Fruit fly (Drosophila melanogaster) whole organism, embryonic: Measurements from ENCODE around the gene CG32793.

Experiments used
- Abd-B ChIP-seq: fragments of 200-800 bp; sonication (Bioruptor generic); optimal IDR thresholded peaks from 2 replicates; lab custom pipeline; 2018; ENCODE audit warnings: missing biosample characterization, mild to moderate bottlenecking, missing genetic modification characterization, moderate library complexity
- Antp ChIP-seq: fragments of 200-800 bp; sonication (Bioruptor generic); optimal IDR thresholded peaks from 3 replicates; lab custom pipeline; 2016; ENCODE audit warnings: missing biosample characterization, missing genetic modification characterization
- CG10267 ChIP-seq: fragments of 200-800 bp; sonication (Bioruptor generic); optimal IDR thresholded peaks from 2 replicates; lab custom pipeline; 2018; ENCODE audit warnings: missing biosample characterization, mild to moderate bottlenecking, missing genetic modification characterization, moderate library complexity
- CG10543 ChIP-seq: fragments of 200-800 bp; sonication (Bioruptor generic); optimal IDR thresholded peaks from 3 replicates; lab custom pipeline; 2017; ENCODE audit warnings: missing biosample characterization, mild to moderate bottlenecking, missing genetic modification characterization, moderate library complexity
- CG11093 ChIP-seq: fragments of 200-800 bp; sonication (Bioruptor generic); IDR thresholded peaks from 3 replicates; pipeline ENCODE4 v1.3.6; 2022; ENCODE audit warnings: missing biosample characterization, missing genetic modification characterization
- CG11504 ChIP-seq: fragments of 200-800 bp; sonication (Bioruptor generic); optimal IDR thresholded peaks from 3 replicates; lab custom pipeline; 2019; ENCODE audit warnings: missing biosample characterization, mild to moderate bottlenecking, missing genetic modification characterization, moderate library complexity
- CG12071 ChIP-seq: fragments of 200-800 bp; sonication (Bioruptor generic); optimal IDR thresholded peaks from 3 replicates; lab custom pipeline; 2018; ENCODE audit warnings: missing biosample characterization, mild to moderate bottlenecking, missing genetic modification characterization
- CG14965 ChIP-seq: fragments of 200-800 bp; sonication (Bioruptor generic); optimal IDR thresholded peaks from 2 replicates; lab custom pipeline; 2016; ENCODE audit warnings: missing biosample characterization, missing genetic modification characterization, borderline replicate concordance
- CG15601 ChIP-seq: fragments of 200-800 bp; sonication (Bioruptor generic); optimal IDR thresholded peaks from 3 replicates; lab custom pipeline; 2019; ENCODE audit warnings: missing biosample characterization, mild to moderate bottlenecking, missing genetic modification characterization, moderate library complexity
- CG17359 ChIP-seq: fragments of 200-800 bp; sonication (Bioruptor generic); optimal IDR thresholded peaks from 3 replicates; lab custom pipeline; 2018; ENCODE audit warnings: missing biosample characterization, mild to moderate bottlenecking, missing genetic modification characterization, moderate library complexity
- CG2678 ChIP-seq: fragments of 200-800 bp; sonication (Bioruptor generic); optimal IDR thresholded peaks from 3 replicates; lab custom pipeline; 2019; ENCODE audit warnings: missing biosample characterization, mild to moderate bottlenecking, missing genetic modification characterization, moderate library complexity
- CG2712 ChIP-seq: fragments of 200-800 bp; optimal IDR thresholded peaks from 3 replicates; lab custom pipeline; 2019; ENCODE audit warnings: missing biosample characterization, mild to moderate bottlenecking, missing genetic modification characterization, moderate library complexity
- CG32772 ChIP-seq: fragments of 200-800 bp; sonication (Bioruptor generic); IDR thresholded peaks from 2 replicates; pipeline ENCODE4 v1.3.6; 2022; ENCODE audit warnings: missing biosample characterization, missing genetic modification characterization
- CG3726 ChIP-seq: fragments of 200-800 bp; sonication (Bioruptor generic); IDR thresholded peaks from 3 replicates; pipeline ENCODE4, ENCODE4 v1.3.6; 2022; ENCODE audit warnings: missing biosample characterization, missing genetic modification characterization
- CG5245 ChIP-seq: fragments of 200-800 bp; sonication (Bioruptor generic); optimal IDR thresholded peaks from 3 replicates; lab custom pipeline; 2016; ENCODE audit warnings: missing biosample characterization, missing genetic modification characterization
- CG7271 ChIP-seq: fragments of 200-800 bp; sonication (Bioruptor generic); optimal IDR thresholded peaks from 2 replicates; lab custom pipeline; 2018; ENCODE audit warnings: missing biosample characterization, mild to moderate bottlenecking, missing genetic modification characterization, moderate library complexity
- CG8359 ChIP-seq: fragments of 200-800 bp; sonication (Bioruptor generic); optimal IDR thresholded peaks from 2 replicates; lab custom pipeline; 2017; ENCODE audit warnings: missing biosample characterization, mild to moderate bottlenecking, missing genetic modification characterization, borderline replicate concordance
- CG9215 ChIP-seq: fragments of 200-800 bp; sonication (Bioruptor generic); IDR thresholded peaks from 2 replicates; pipeline ENCODE4 v1.3.6; 2022; ENCODE audit warnings: missing biosample characterization, missing genetic modification characterization
- CG9609 ChIP-seq: fragments of 200-800 bp; sonication (Bioruptor generic); optimal IDR thresholded peaks from 3 replicates; lab custom pipeline; 2016; ENCODE audit warnings: missing biosample characterization, missing genetic modification characterization
- CG9727 ChIP-seq: fragments of 200-800 bp; sonication (Bioruptor generic); optimal IDR thresholded peaks from 3 replicates; lab custom pipeline; 2017; ENCODE audit warnings: missing biosample characterization, mild to moderate bottlenecking, missing genetic modification characterization
- D ChIP-seq, 2 experiments: fragments of 200-800 bp in 1 of 2; fragments of >200 bp in 1 of 2; sonication (Bioruptor generic) in 1 of 2; optimal IDR thresholded peaks; 2 replicates in 1 of 2; 3 replicates in 1 of 2; lab custom pipeline; 2017; ENCODE audit warnings: mild to moderate bottlenecking in 1 of 2, missing biosample characterization in 1 of 2, missing genetic modification characterization in 1 of 2, missing genetic modification reagents in 1 of 2
- D19B ChIP-seq: fragments of 200-800 bp; sonication (Bioruptor generic); optimal IDR thresholded peaks from 2 replicates; lab custom pipeline; 2017; ENCODE audit warnings: missing biosample characterization, mild to moderate bottlenecking, missing genetic modification characterization
- Dip2 ChIP-seq: fragments of 200-800 bp; sonication (Bioruptor generic); IDR thresholded peaks from 2 replicates; pipeline ENCODE4 v1.3.6; 2022; ENCODE audit warnings: missing biosample characterization, missing genetic modification characterization
- ERR ChIP-seq: fragments of 200-800 bp; sonication (Bioruptor generic); optimal IDR thresholded peaks from 2 replicates; lab custom pipeline; 2016; ENCODE audit warnings: missing biosample characterization, missing genetic modification characterization
- Gsc ChIP-seq: fragments of 200-800 bp; sonication (Bioruptor generic); IDR thresholded peaks from 2 replicates; pipeline ENCODE4 v1.3.6; 2022; ENCODE audit warnings: missing biosample characterization, missing genetic modification characterization
- HLH54F ChIP-seq: fragments of 200-800 bp; sonication (Bioruptor generic); optimal IDR thresholded peaks from 3 replicates; lab custom pipeline; 2016; ENCODE audit warnings: missing biosample characterization, missing genetic modification characterization
- Hmx ChIP-seq: fragments of 200-800 bp; sonication (Bioruptor generic); optimal IDR thresholded peaks from 2 replicates; lab custom pipeline; 2016; ENCODE audit warnings: missing biosample characterization, missing genetic modification characterization
- Hr51 ChIP-seq, 2 experiments: fragments of 200-800 bp; sonication (Bioruptor generic); optimal IDR thresholded peaks; 2 replicates in 1 of 2; 3 replicates in 1 of 2; lab custom pipeline; 2016 to 2018; ENCODE audit warnings: missing biosample characterization in 2 of 2, missing genetic modification characterization in 2 of 2, mild to moderate bottlenecking in 1 of 2, moderate library complexity in 1 of 2
- Hsf ChIP-seq: fragments of 200-800 bp; sonication (Bioruptor generic); optimal IDR thresholded peaks from 3 replicates; lab custom pipeline; 2016; ENCODE audit warnings: missing biosample characterization, missing genetic modification characterization
- Mrtf ChIP-seq: fragments of 200-800 bp; sonication (Bioruptor generic); IDR thresholded peaks from 3 replicates; pipeline ENCODE4 v1.3.6; 2022; ENCODE audit warnings: missing biosample characterization, missing genetic modification characterization
- NfI ChIP-seq: fragments of 200-800 bp; sonication (Bioruptor generic); optimal IDR thresholded peaks from 3 replicates; lab custom pipeline; 2018; ENCODE audit warnings: missing biosample characterization, mild to moderate bottlenecking, missing genetic modification characterization, moderate library complexity
- Opbp ChIP-seq: fragments of 200-800 bp; sonication (Bioruptor generic); IDR thresholded peaks from 3 replicates; pipeline ENCODE4 v1.3.6; 2022; ENCODE audit warnings: missing biosample characterization, missing genetic modification characterization; ENCODE audit not compliant: partially characterized antibody
- Ssrp ChIP-seq: fragments of 200-800 bp; sonication (Bioruptor generic); optimal IDR thresholded peaks from 2 replicates; lab custom pipeline; 2018; ENCODE audit warnings: missing biosample characterization, mild to moderate bottlenecking, missing genetic modification characterization, moderate library complexity
- TFAM ChIP-seq: fragments of 200-800 bp; sonication (Bioruptor generic); optimal IDR thresholded peaks from 2 replicates; lab custom pipeline; 2017; ENCODE audit warnings: missing biosample characterization, missing genetic modification characterization, inconsistent platforms
- ac ChIP-seq: fragments of 200-800 bp; sonication (Bioruptor generic); optimal IDR thresholded peaks from 3 replicates; lab custom pipeline; 2017; ENCODE audit warnings: missing biosample characterization, mild to moderate bottlenecking, missing genetic modification characterization
- bsh ChIP-seq, 2 experiments: fragments of 200-800 bp; sonication (Bioruptor generic); optimal IDR thresholded peaks; 2 replicates each; lab custom pipeline; 2017 to 2018; ENCODE audit warnings: mild to moderate bottlenecking in 2 of 2, missing biosample characterization in 2 of 2, missing genetic modification characterization in 2 of 2, moderate library complexity in 1 of 2
- chinmo ChIP-seq: fragments of 200-800 bp; sonication (Bioruptor generic); IDR thresholded peaks from 4 replicates; pipeline ENCODE4 v1.3.6; 2022; ENCODE audit warnings: missing biosample characterization, missing genetic modification characterization; ENCODE audit not compliant: partially characterized antibody
- ci ChIP-seq: fragments of 200-800 bp; sonication (Bioruptor generic); IDR thresholded peaks from 3 replicates; pipeline ENCODE4 v1.3.6; 2022; ENCODE audit warnings: missing biosample characterization, missing genetic modification characterization
- dmrt99B ChIP-seq: fragments of 200-800 bp; sonication (Bioruptor generic); optimal IDR thresholded peaks from 2 replicates; lab custom pipeline; 2018; ENCODE audit warnings: missing biosample characterization, mild to moderate bottlenecking, missing genetic modification characterization, moderate library complexity
- ftz-f1 ChIP-seq: fragments of 200-800 bp; sonication (Bioruptor generic); optimal IDR thresholded peaks from 2 replicates; lab custom pipeline; 2016; ENCODE audit warnings: missing biosample characterization, missing genetic modification characterization
- gce ChIP-seq: fragments of 200-800 bp; sonication (Bioruptor generic); IDR thresholded peaks from 3 replicates; pipeline ENCODE4 v1.3.6; 2022; ENCODE audit warnings: missing biosample characterization, missing genetic modification characterization
- luna ChIP-seq: fragments of 200-800 bp; sonication (Bioruptor generic); optimal IDR thresholded peaks from 2 replicates; lab custom pipeline; 2016; ENCODE audit warnings: missing biosample characterization, missing genetic modification characterization
- nerfin-2 ChIP-seq: fragments of 200-800 bp; sonication (Bioruptor generic); IDR thresholded peaks from 2 replicates; pipeline ENCODE4 v1.3.6; 2022; ENCODE audit warnings: missing biosample characterization, missing genetic modification characterization; ENCODE audit not compliant: partially characterized antibody
- pzg ChIP-seq: fragments of 200-800 bp; sonication (Bioruptor generic); optimal IDR thresholded peaks from 3 replicates; lab custom pipeline; 2018; ENCODE audit warnings: missing biosample characterization, mild to moderate bottlenecking, missing genetic modification characterization, moderate library complexity
- ranshi ChIP-seq: fragments of 200-800 bp; sonication (Bioruptor generic); IDR thresholded peaks from 2 replicates; pipeline ENCODE4 v1.3.6; 2022; ENCODE audit warnings: missing biosample characterization, missing genetic modification characterization
- sima ChIP-seq: fragments of 200-800 bp; sonication (Bioruptor generic); optimal IDR thresholded peaks from 2 replicates; lab custom pipeline; 2016; ENCODE audit warnings: missing biosample characterization, missing genetic modification characterization
- stc ChIP-seq: fragments of 200-800 bp; sonication (Bioruptor generic); IDR thresholded peaks from 2 replicates; pipeline ENCODE4 v1.3.6; 2022; ENCODE audit warnings: missing biosample characterization, missing genetic modification characterization

Gene CG32793

dm6 chrX:2890468-2890867, 39.1 kb upstream of the CG32793 start, which contains the start of gene CG3526:
Gene CG3526 (plus strand): TSS chrX:2890768.
- TF ChIP-seq bsh (GFP tag; optimal IDR thresholded peaks at IDR 0.05; lab: Kevin White, UChicago) (no peak), CG15601 (tag; lab: Kevin White, UChicago) (no peak), NfI (GFP tag; lab: Kevin White, UChicago) (no peak), D19B (GFP tag; lab: Kevin White, UChicago) (no peak), nerfin-2 (GFP tag; lab: Robert Waterston, UW) (no peak), ERR (GFP tag; lab: Kevin White, UChicago) (no peak), Gsc (GFP tag; lab: Robert Waterston, UW) (no peak), CG9727 (GFP tag; lab: Kevin White, UChicago) (no peak), CG9215 (GFP tag; lab: Robert Waterston, UW) (no peak), luna (GFP tag; lab: Kevin White, UChicago) (no peak), D (optimal IDR thresholded peaks at IDR 0.05; lab: Kevin White, UChicago) (no peak), D (GFP tag; optimal IDR thresholded peaks at IDR 0.05; lab: Kevin White, UChicago) (no peak), Abd-B (GFP tag; lab: Kevin White, UChicago) (no peak), chinmo (GFP tag; lab: Robert Waterston, UW) (no peak)

dm6 chrX:2907105-2907694, 22.4 kb upstream of the CG32793 start:
- TF ChIP-seq Hr51 (GFP tag; optimal IDR thresholded peaks at IDR 0.05; lab: Kevin White, UChicago) (peak in 1 of 2 experiments; percentile 13), Hsf (peak; percentile 1), Opbp (GFP tag; lab: Robert Waterston, UW) (no peak), TFAM (GFP tag; lab: Kevin White, UChicago) (no peak), Dip2 (GFP tag; lab: Robert Waterston, UW) (no peak), CG10543 (GFP tag; lab: Kevin White, UChicago) (no peak), CG2712 (tag; lab: Kevin White, UChicago) (peak; percentile 7), CG2678 (tag; lab: Kevin White, UChicago) (peak; percentile 4), ftz-f1 (no peak), CG5245 (GFP tag; lab: Kevin White, UChicago) (no peak), Mrtf (GFP tag; lab: Robert Waterston, UW) (no peak), Ssrp (tag; lab: Kevin White, UChicago) (no peak), pzg (no peak), ci (peak; percentile 51; the same call in 1 of the 3 replicates), CG12071 (GFP tag; lab: Kevin White, UChicago) (no peak), CG9609 (GFP tag; lab: Kevin White, UChicago) (no peak), ranshi (GFP tag; lab: Robert Waterston, UW) (peak; percentile 42; the same call in 1 of the 2 replicates), CG17359 (tag; lab: Kevin White, UChicago) (peak; percentile 12), CG3726 (GFP tag; lab: Robert Waterston, UW) (no peak), Hmx (GFP tag; lab: Kevin White, UChicago) (no peak), CG11504 (tag; lab: Kevin White, UChicago) (peak; percentile 37), HLH54F (GFP tag; lab: Kevin White, UChicago) (no peak), ac (GFP tag; lab: Kevin White, UChicago) (no peak), stc (GFP tag; lab: Robert Waterston, UW) (no peak), gce (GFP tag; lab: Robert Waterston, UW) (no peak), CG10267 (tag; lab: Kevin White, UChicago) (no peak), CG11093 (GFP tag; lab: Robert Waterston, UW) (0 out of 3 replicates have a peak, but pooled peaks have one; percentile 40), dmrt99B (tag; lab: Kevin White, UChicago) (peak; percentile 36), sima (GFP tag; lab: Kevin White, UChicago) (no peak), CG14965 (GFP tag; lab: Kevin White, UChicago) (no peak), CG7271 (tag; lab: Kevin White, UChicago) (no peak), CG8359 (no peak), Antp (GFP tag; lab: Kevin White, UChicago) (no peak), CG32772 (0 out of 2 replicates have a peak, but pooled peaks have one; percentile 21)
